Worm (Caenorhabditis elegans): ENCODE data around the gene F40A3.6.

DNA sequence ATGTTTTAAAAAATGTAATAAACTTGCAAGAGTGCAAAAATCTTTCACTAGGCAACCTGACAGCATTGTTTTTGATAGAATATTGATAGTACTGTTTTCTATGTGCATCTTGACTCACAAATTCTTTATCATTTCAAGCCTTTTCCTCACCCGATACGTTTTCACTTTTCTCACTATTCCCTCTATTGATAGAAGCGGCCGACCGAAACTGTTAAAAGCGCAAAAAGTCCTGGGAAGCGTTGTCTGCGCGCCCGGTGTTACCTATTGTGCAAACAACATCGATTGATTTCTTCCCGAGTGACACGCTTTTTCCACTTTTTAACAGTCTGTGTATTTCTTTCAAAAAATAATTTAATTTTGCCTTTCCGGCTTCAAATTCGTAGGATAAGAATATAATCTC, 5.6 kb downstream of the F40A3.6 start:
- no peak for TF ChIP-seq ama-1 (optimal IDR thresholded peaks at IDR 0.05)
- TF ChIP-seq ceh-82 (tag; optimal IDR thresholded peaks at IDR 0.05), result no peak
- TF ChIP-seq ZK546.5 (tag; optimal IDR thresholded peaks at IDR 0.05), result no peak
- no peak for TF ChIP-seq snpc-4 (tag; optimal IDR thresholded peaks at IDR 0.05)
- TF ChIP-seq skn-1 (tag; optimal IDR thresholded peaks at IDR 0.05), result no peak
- TF ChIP-seq nhr-12 (tag; optimal IDR thresholded peaks at IDR 0.05), result no peak
- no peak for TF ChIP-seq alr-1 (tag; optimal IDR thresholded peaks at IDR 0.05)
- TF ChIP-seq egl-27 (tag; optimal IDR thresholded peaks at IDR 0.05), result no peak
- no peak for TF ChIP-seq ztf-11 (tag; optimal IDR thresholded peaks at IDR 0.05)
- TF ChIP-seq unc-39 (tag; optimal IDR thresholded peaks at IDR 0.05), result no peak

All from whole organism, L2 larva.